Worm (Caenorhabditis elegans): ENCODE measurements around the gene R144.3.

DNA sequence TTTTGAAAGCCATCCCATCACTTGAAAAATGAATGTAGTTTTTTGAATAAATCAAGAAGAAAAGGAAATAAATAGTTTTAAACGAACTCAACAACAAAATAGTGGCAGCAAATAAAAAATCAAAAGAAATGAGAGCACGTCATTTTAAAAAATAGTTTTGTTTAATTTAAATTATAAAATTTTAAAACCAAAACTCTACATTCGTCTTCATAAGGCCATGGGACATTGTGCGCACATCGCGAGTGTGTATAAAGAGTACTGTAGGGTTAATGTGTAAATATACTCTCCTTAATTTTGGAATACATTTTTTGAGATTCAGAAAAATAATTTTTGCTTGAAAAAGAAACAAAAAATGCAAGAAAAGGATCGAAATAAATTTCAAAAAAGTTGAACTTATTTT, 30.2 kb downstream of the R144.3 start, which contains the start of gene C45G9.15:
- TF ChIP-seq ref-1 (GFP tag; conservative IDR thresholded peaks at IDR 0.05) (no peak), ztf-23 (GFP tag; IDR thresholded peaks at IDR 0.05) (no peak), med-1 (GFP tag; optimal IDR thresholded peaks at IDR 0.05; ENCODE audit: insufficient read depth) (no peak), flt-1 (GFP tag; IDR thresholded peaks at IDR 0.05) (no peak), klf-2 (GFP tag; conservative IDR thresholded peaks at IDR 0.05) (no peak), T22C8.4 (GFP tag; IDR thresholded peaks at IDR 0.05) (no peak)

All from whole organism, midembryonic.